Fruit fly (Drosophila melanogaster) Kc167 (cell line): ENCODE measurements around the gene Jhbp7.

Experiments used
- Myc ChIP-seq: fragments of >200 bp; optimal IDR thresholded peaks from 2 replicates; lab custom pipeline; 2017; ENCODE audit warnings: missing external identifiers
- Sin3A ChIP-seq: fragments of >200 bp; optimal IDR thresholded peaks from 2 replicates; lab custom pipeline; 2018; ENCODE audit warnings: missing external identifiers
- h ChIP-seq: fragments of >200 bp; optimal IDR thresholded peaks from 3 replicates; lab custom pipeline; 2018; ENCODE audit warnings: missing external identifiers
- insv ChIP-seq: fragments of >200 bp; optimal IDR thresholded peaks from 3 replicates; lab custom pipeline; 2018; ENCODE audit warnings: missing external identifiers
- psq ChIP-seq: fragments of >200 bp; optimal IDR thresholded peaks from 2 replicates; lab custom pipeline; 2017; ENCODE audit warnings: missing external identifiers
- ttk ChIP-seq: sonication (Bioruptor generic); optimal IDR thresholded peaks from 2 replicates; lab custom pipeline; 2017; ENCODE audit warnings: missing external identifiers

DNA sequence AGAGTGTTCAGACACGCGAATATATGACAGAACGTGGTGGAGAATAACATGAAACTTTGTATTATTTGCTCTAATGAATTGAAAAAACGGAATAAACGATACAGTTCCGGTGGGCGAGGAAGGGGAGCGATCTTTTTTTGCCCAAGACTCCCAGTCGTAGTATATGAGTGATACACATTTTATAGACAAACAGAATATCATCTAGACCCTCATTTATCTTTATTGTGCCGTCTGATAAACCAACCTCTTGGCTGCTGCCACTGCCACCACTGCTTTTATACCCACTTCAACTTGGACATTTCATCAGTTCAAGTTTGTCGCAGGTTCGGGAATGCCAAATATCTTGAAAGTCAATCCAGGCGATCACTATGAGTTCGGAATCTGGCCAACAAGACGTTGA is 21.4 kb upstream of the Jhbp7 start, which contains the start of gene CG31106:
- TF ChIP-seq h (lab: Kevin White, UChicago) (no peak), ttk (lab: Kevin White, UChicago) (no peak), psq (lab: Kevin White, UChicago) (no peak), insv (no peak), Sin3A (no peak), Myc (no peak)
